Fruit fly (Drosophila melanogaster): Measurements from ENCODE around the gene ImpL2.

ImpL2 gene

DNA sequence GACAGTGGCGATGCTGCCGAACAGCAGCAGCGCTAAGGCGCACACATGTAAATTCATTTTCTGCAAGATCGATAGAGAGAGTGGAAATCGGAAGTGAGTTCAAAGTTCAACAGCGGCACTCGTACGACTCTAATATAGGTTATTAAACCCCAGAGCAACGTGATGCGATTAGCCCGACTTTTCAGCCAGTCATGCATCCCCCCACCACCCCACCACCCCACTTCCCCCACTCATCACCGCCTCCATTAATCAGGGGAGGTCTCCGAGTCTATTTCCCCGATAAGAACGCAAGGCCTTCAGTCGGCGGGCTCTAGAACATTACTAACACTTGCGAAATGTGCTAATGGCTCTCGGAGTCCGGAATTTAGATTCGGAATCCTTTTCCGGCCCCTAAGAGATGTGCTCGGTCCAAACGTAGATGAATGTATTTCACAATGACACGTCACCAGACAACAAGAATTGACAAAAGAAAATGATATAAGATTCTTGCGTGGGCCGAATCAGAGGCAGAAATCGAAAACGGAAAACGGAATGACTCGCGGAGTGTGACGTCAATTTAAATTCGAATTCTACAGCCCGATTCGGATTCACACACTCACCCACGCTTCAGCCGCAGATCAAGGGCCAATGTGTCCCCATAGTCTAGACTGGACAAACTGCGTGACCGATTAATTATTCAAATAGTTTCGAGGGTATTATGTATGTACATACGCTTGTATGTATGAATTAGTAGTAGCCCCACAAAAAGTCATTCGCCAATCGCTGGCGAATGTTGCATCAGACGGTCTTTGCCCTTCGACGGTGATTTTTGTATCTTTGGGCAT, 10.1 kb downstream of the ImpL2 start:
- no peak for TF ChIP-seq Ets96B (tag; optimal IDR thresholded peaks at IDR 0.05)
- TF ChIP-seq Eip78C (GFP tag) = no peak
- no peak for TF ChIP-seq salr (GFP tag; optimal IDR thresholded peaks at IDR 0.05)
- TF ChIP-seq eg (GFP tag; IDR thresholded peaks at IDR 0.05) = 0 out of 3 replicates have a peak, but pooled peaks have one; percentile 34
- TF ChIP-seq CG15336 (GFP tag; IDR thresholded peaks at IDR 0.05) = peak; percentile 35; the same call in 1 of the 2 replicates
- TF ChIP-seq CG6276 (GFP tag; optimal IDR thresholded peaks at IDR 0.05) = peak; percentile 49
- TF ChIP-seq CG6792 (GFP tag; optimal IDR thresholded peaks at IDR 0.05) = no peak
- no peak for TF ChIP-seq Eip75B (GFP tag; optimal IDR thresholded peaks at IDR 0.05)
- TF ChIP-seq CG6163 (GFP tag; IDR thresholded peaks at IDR 0.05) = 0 out of 3 replicates have a peak, but pooled peaks have one; percentile 12
- peak; percentile 23 for TF ChIP-seq CG6808 (GFP tag; optimal IDR thresholded peaks at IDR 0.05)
- TF ChIP-seq svp (GFP tag) = peak; percentile 84
- TF ChIP-seq CG10669 (GFP tag; optimal IDR thresholded peaks at IDR 0.05) = peak; percentile 14
- TF ChIP-seq dsx (GFP tag; optimal IDR thresholded peaks at IDR 0.05; ENCODE audit: poor library complexity, severe bottlenecking) = no peak
- no peak for TF ChIP-seq CG11294 (GFP tag; IDR thresholded peaks at IDR 0.05)
- peak; percentile 15 for TF ChIP-seq CG16779 (tag; optimal IDR thresholded peaks at IDR 0.05)
- TF ChIP-seq ss (GFP tag; optimal IDR thresholded peaks at IDR 0.05) = peak; percentile 16 to 56
- TF ChIP-seq esn (GFP tag; optimal IDR thresholded peaks at IDR 0.05) = no peak
- TF ChIP-seq lz (GFP tag; optimal IDR thresholded peaks at IDR 0.05) = no peak
- no peak for TF ChIP-seq CG3032 (tag; optimal IDR thresholded peaks at IDR 0.05)

DNA sequence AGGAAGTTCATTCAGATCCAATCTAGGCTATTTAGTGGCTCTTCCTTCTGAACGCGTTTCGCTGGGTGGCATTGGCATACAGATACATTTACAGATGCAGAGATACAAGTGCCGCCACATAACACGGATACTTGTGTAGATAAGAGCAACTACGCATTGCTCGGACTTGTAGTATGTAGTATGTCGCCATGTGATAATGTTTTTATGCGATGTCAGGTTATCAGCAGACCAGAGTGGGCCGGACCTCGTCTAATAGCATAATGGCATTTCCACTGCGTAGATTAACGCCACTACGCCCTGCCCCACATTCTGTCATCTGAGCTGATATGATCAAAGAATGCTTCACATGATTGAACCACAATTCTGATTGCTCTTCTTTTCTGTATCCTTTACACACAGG, 14.2 kb downstream of the ImpL2 start:
- TF ChIP-seq svp (GFP tag) = peak; percentile 83
- no peak for TF ChIP-seq CG3032 (tag; optimal IDR thresholded peaks at IDR 0.05)

DNA sequence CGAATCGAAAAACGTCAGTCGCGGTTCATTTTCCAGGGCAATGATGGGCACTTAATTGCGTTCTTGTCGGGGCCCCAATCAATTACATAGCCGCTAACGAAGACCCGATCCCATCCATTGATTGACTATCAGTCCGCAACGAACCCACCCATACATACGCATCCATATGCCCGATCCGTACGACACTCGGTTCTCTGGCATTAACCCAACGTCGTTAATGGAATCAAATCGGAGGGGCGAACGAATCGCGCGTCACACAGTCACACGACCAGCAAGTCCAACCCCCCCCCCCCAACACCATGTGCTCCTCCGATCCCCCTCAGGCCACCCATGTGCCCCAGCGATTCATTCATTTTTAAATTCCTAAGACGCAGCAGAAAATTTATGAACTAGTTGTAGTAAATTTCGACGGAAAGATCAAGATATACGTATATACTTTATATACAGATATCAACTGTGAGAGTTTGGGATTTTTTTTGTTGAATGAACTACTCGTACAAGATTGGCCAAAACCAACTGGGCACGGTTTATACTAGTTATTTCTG, 14.6 kb downstream of the ImpL2 start:
- TF ChIP-seq CG6276 (GFP tag; optimal IDR thresholded peaks at IDR 0.05) = peak; percentile 27
- TF ChIP-seq net (GFP tag; optimal IDR thresholded peaks at IDR 0.05) = no peak
- TF ChIP-seq Sox102F (GFP tag; optimal IDR thresholded peaks at IDR 0.05) = no peak
- no peak for TF ChIP-seq Lpt (GFP tag; optimal IDR thresholded peaks at IDR 0.05)
- no peak for TF ChIP-seq CG6163 (GFP tag; IDR thresholded peaks at IDR 0.05)
- TF ChIP-seq CG6808 (GFP tag; optimal IDR thresholded peaks at IDR 0.05) = peak; percentile 3
- no peak for TF ChIP-seq CG11294 (GFP tag; IDR thresholded peaks at IDR 0.05)
- peak; percentile 97 for TF ChIP-seq svp (GFP tag)
- TF ChIP-seq CG10669 (GFP tag; optimal IDR thresholded peaks at IDR 0.05) = no peak
- no peak for TF ChIP-seq fd85E (GFP tag; optimal IDR thresholded peaks at IDR 0.05)
- peak; percentile 16 for TF ChIP-seq dsx (GFP tag; optimal IDR thresholded peaks at IDR 0.05; ENCODE audit: poor library complexity, severe bottlenecking)
- no peak for TF ChIP-seq CG10631 (GFP tag; optimal IDR thresholded peaks at IDR 0.05)
- TF ChIP-seq CG16779 (tag; optimal IDR thresholded peaks at IDR 0.05) = peak; percentile 40
- peak in 1 of 2 experiments; percentile 10 for TF ChIP-seq ss (GFP tag; optimal IDR thresholded peaks at IDR 0.05)
- peak; percentile 24 for TF ChIP-seq Eip78C (GFP tag)
- TF ChIP-seq Hr39 (GFP tag; optimal IDR thresholded peaks at IDR 0.05) = no peak
- TF ChIP-seq CG3032 (tag; optimal IDR thresholded peaks at IDR 0.05) = no peak
- no peak for TF ChIP-seq CG6792 (GFP tag; optimal IDR thresholded peaks at IDR 0.05)
- TF ChIP-seq CG6854 (GFP tag; optimal IDR thresholded peaks at IDR 0.05) = no peak
- TF ChIP-seq cyc (GFP tag; optimal IDR thresholded peaks at IDR 0.05) = no peak
- peak; percentile 4 for TF ChIP-seq CG1621 (tag; optimal IDR thresholded peaks at IDR 0.05)

DNA sequence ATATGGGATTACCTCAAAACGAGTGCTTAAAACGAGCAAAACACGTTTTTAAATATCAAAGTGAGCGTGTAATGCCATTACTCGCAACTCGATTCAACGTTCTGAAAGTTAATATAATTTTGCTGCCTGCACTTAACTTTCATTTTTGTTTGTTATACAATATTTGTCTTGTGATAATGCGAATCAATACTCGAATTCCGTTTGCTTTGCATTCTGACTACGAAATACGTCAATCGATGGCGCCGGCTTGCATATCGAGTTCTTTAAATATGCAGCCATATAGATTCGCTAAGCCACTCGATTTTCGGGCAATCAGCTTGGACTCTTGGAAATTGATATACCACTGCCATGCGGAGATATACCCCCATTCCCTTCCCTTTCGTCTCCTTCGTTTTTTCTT, 15.3 kb downstream of the ImpL2 start:
- TF ChIP-seq Met (GFP tag; optimal IDR thresholded peaks at IDR 0.05) (no peak), cyc (GFP tag; optimal IDR thresholded peaks at IDR 0.05) (no peak), Gug (GFP tag; IDR thresholded peaks at IDR 0.05) (no peak), vri (GFP tag; optimal IDR thresholded peaks at IDR 0.05) (peak; percentile 77), Blimp-1 (GFP tag; optimal IDR thresholded peaks at IDR 0.05) (peak; percentile 41), Hr4 (GFP tag; optimal IDR thresholded peaks at IDR 0.05) (no peak), pdm3 (GFP tag; optimal IDR thresholded peaks at IDR 0.05) (no peak), CG6854 (GFP tag; optimal IDR thresholded peaks at IDR 0.05) (no peak), achi (GFP tag; optimal IDR thresholded peaks at IDR 0.05) (no peak), CG7368 (GFP tag; optimal IDR thresholded peaks at IDR 0.05) (no peak), Sox102F (GFP tag; optimal IDR thresholded peaks at IDR 0.05) (peak; percentile 16), lz (GFP tag; optimal IDR thresholded peaks at IDR 0.05) (no peak)

All from whole organism, prepupa.